Fruit fly (Drosophila melanogaster): ENCODE data around the gene CG18088.
A peak's percentile ranks its signal among the peaks of the same experiment; 100 is the strongest.

The CG18088 gene

dm6 chr2L:8984614-8985318, 17.4 kb downstream of the CG18088 start, which contains the start of gene CG13101 (continued):
- TF ChIP-seq CG11695 (GFP tag; IDR thresholded peaks at IDR 0.05) (peak; percentile 97), pros (GFP tag; optimal IDR thresholded peaks at IDR 0.05) (peak; percentile 21), dm (GFP tag; optimal IDR thresholded peaks at IDR 0.05) (peak; percentile 50), CG8359 (GFP tag; optimal IDR thresholded peaks at IDR 0.05; ENCODE audit: borderline replicate concordance) (peak; percentile 79), CG18011 (GFP tag; optimal IDR thresholded peaks at IDR 0.05) (peak; percentile 63), B-H2 (GFP tag; optimal IDR thresholded peaks at IDR 0.05) (no peak), hbn (GFP tag; IDR thresholded peaks at IDR 0.05; ENCODE audit: partially characterized antibody) (no peak), CG8290 (GFP tag; optimal IDR thresholded peaks at IDR 0.05) (peak; percentile 68), CG8290 (tag; optimal IDR thresholded peaks at IDR 0.05) (peak in 1 of 2 experiments; percentile 70), Side (GFP tag; optimal IDR thresholded peaks at IDR 0.05) (peak; percentile 77), sqz (GFP tag; optimal IDR thresholded peaks at IDR 0.05) (peak; percentile 92), CG10565 (GFP tag; optimal IDR thresholded peaks at IDR 0.05) (peak; percentile 61), dysf (GFP tag; IDR thresholded peaks at IDR 0.05) (peak; percentile 97), CG31388 (GFP tag; optimal IDR thresholded peaks at IDR 0.05) (peak; percentile 71), NFAT (GFP tag; IDR thresholded peaks at IDR 0.05) (peak; percentile 86), HLHmδ (GFP tag; optimal IDR thresholded peaks at IDR 0.05) (no peak), al (GFP tag; IDR thresholded peaks at IDR 0.05) (peak; percentile 89), bowl (GFP tag; IDR thresholded peaks at IDR 0.05) (peak; percentile 86), GATAe (GFP tag; conservative IDR thresholded peaks at IDR 0.05) (peak; percentile 49; the same call in 1 of the 2 replicates), CG12219 (GFP tag; optimal IDR thresholded peaks at IDR 0.05) (peak; percentile 88), CG18599 (GFP tag; optimal IDR thresholded peaks at IDR 0.05) (peak; percentile 93), hth (optimal IDR thresholded peaks at IDR 0.05) (no peak), CG17385 (GFP tag; optimal IDR thresholded peaks at IDR 0.05) (peak; percentile 89), Abd-B (GFP tag; optimal IDR thresholded peaks at IDR 0.05) (peak; percentile 86), Adf1 (GFP tag; IDR thresholded peaks at IDR 0.05) (peak; percentile 94), D (optimal IDR thresholded peaks at IDR 0.05) (no peak), D (GFP tag; optimal IDR thresholded peaks at IDR 0.05) (peak; percentile 89), crp (GFP tag; optimal IDR thresholded peaks at IDR 0.05) (peak in 1 of 2 experiments; percentile 38), Fer2 (tag; optimal IDR thresholded peaks at IDR 0.05) (peak; percentile 69), CG3281 (GFP tag; optimal IDR thresholded peaks at IDR 0.05) (peak; percentile 90), HLH54F (GFP tag; optimal IDR thresholded peaks at IDR 0.05) (peak; percentile 78), CG12104 (GFP tag; optimal IDR thresholded peaks at IDR 0.05) (peak; percentile 84), CG8478 (optimal IDR thresholded peaks at IDR 0.05) (no peak), CG6689 (GFP tag; IDR thresholded peaks at IDR 0.05) (peak; percentile 94), Ravus (GFP tag; IDR thresholded peaks at IDR 0.05) (peak; percentile 84), chif (GFP tag; optimal IDR thresholded peaks at IDR 0.05) (peak; percentile 80 to 86), CG3995 (GFP tag; optimal IDR thresholded peaks at IDR 0.05) (peak; percentile 18), Aef1 (GFP tag; IDR thresholded peaks at IDR 0.05) (peak; percentile 82), ac (GFP tag; optimal IDR thresholded peaks at IDR 0.05) (peak; percentile 77), bbx (GFP tag; IDR thresholded peaks at IDR 0.05; ENCODE audit: partially characterized antibody) (no peak), CG4617 (GFP tag; optimal IDR thresholded peaks at IDR 0.05; ENCODE audit: borderline replicate concordance) (peak; percentile 61), CG16779 (GFP tag; IDR thresholded peaks at IDR 0.05) (peak; percentile 85; the same call in 1 of the 2 replicates), CG6791 (GFP tag; IDR thresholded peaks at IDR 0.05; ENCODE audit: partially characterized antibody) (no peak), CG31441 (GFP tag; IDR thresholded peaks at IDR 0.05) (peak; percentile 97), mld (GFP tag; IDR thresholded peaks at IDR 0.05; ENCODE audit: partially characterized antibody) (no peak), gcm (GFP tag; optimal IDR thresholded peaks at IDR 0.05) (peak; percentile 92), CG32772 (GFP tag; IDR thresholded peaks at IDR 0.05) (peak; percentile 92), h (optimal IDR thresholded peaks at IDR 0.05) (no peak), nom (GFP tag; optimal IDR thresholded peaks at IDR 0.05) (peak; percentile 62), hkb (optimal IDR thresholded peaks at IDR 0.05) (no peak), hkb (GFP tag; IDR thresholded peaks at IDR 0.05) (peak; percentile 95)

Measured in whole organism, embryonic.